Fruit fly (Drosophila melanogaster): ENCODE measurements around the gene Vha100-1.

Vha100-1 gene

dm6 chr3R:29130902-29131621 lies at the start of gene Vha100-1, which contains the start of gene dgt6 (continued):
- peak; percentile 35 for TF ChIP-seq ems (GFP tag; optimal IDR thresholded peaks at IDR 0.05)
- TF ChIP-seq klu (GFP tag; IDR thresholded peaks at IDR 0.05), result no peak
- no peak for TF ChIP-seq hth (optimal IDR thresholded peaks at IDR 0.05)
- no peak for TF ChIP-seq toy (GFP tag; IDR thresholded peaks at IDR 0.05)
- TF ChIP-seq kni (GFP tag; optimal IDR thresholded peaks at IDR 0.05), result no peak
- no peak for TF ChIP-seq Abd-B (GFP tag; optimal IDR thresholded peaks at IDR 0.05)
- TF ChIP-seq TFAM (GFP tag; optimal IDR thresholded peaks at IDR 0.05), result no peak
- TF ChIP-seq CG13296 (GFP tag; optimal IDR thresholded peaks at IDR 0.05), result no peak
- no peak for TF ChIP-seq kah (GFP tag; optimal IDR thresholded peaks at IDR 0.05)
- TF ChIP-seq unc-4 (GFP tag; IDR thresholded peaks at IDR 0.05; ENCODE audit: partially characterized antibody), result 0 out of 2 replicates have a peak, but pooled peaks have one; percentile 14
- no peak for TF ChIP-seq disco-r (GFP tag; optimal IDR thresholded peaks at IDR 0.05)
- no peak for TF ChIP-seq p53 (GFP tag; optimal IDR thresholded peaks at IDR 0.05)
- TF ChIP-seq CG6791 (GFP tag; IDR thresholded peaks at IDR 0.05; ENCODE audit: partially characterized antibody), result no peak
- 0 out of 3 replicates have a peak, but pooled peaks have one; percentile 28 for TF ChIP-seq CG34422 (GFP tag; IDR thresholded peaks at IDR 0.05)
- TF ChIP-seq cad (GFP tag; optimal IDR thresholded peaks at IDR 0.05), result no peak
- TF ChIP-seq GATAe (GFP tag; conservative IDR thresholded peaks at IDR 0.05), result no peak
- TF ChIP-seq sob (GFP tag; IDR thresholded peaks at IDR 0.05), result peak; percentile 21; the same call in 1 of the 2 replicates
- no peak for TF ChIP-seq br (optimal IDR thresholded peaks at IDR 0.05)
- no peak for TF ChIP-seq jing (GFP tag; optimal IDR thresholded peaks at IDR 0.05)
- peak; percentile 51 for TF ChIP-seq CG17802 (tag; optimal IDR thresholded peaks at IDR 0.05)
- no peak for TF ChIP-seq Asciz (GFP tag; optimal IDR thresholded peaks at IDR 0.05)
- TF ChIP-seq Poxn (GFP tag; IDR thresholded peaks at IDR 0.05), result no peak
- TF ChIP-seq sc (optimal IDR thresholded peaks at IDR 0.05), result no peak
- no peak for TF ChIP-seq sc (GFP tag; optimal IDR thresholded peaks at IDR 0.05)
- TF ChIP-seq knrl (GFP tag; IDR thresholded peaks at IDR 0.05; ENCODE audit: partially characterized antibody), result no peak; the same call in 2 of the 3 replicates
- TF ChIP-seq CG8478 (optimal IDR thresholded peaks at IDR 0.05), result no peak
- no peak for TF ChIP-seq CG43689 (GFP tag; IDR thresholded peaks at IDR 0.05)
- no peak for TF ChIP-seq CG17328 (GFP tag; IDR thresholded peaks at IDR 0.05)
- no peak for TF ChIP-seq cg (GFP tag; optimal IDR thresholded peaks at IDR 0.05)
- peak; percentile 70 for TF ChIP-seq CG30020 (tag; optimal IDR thresholded peaks at IDR 0.05)
- TF ChIP-seq gcm (GFP tag; optimal IDR thresholded peaks at IDR 0.05), result no peak
- TF ChIP-seq org-1 (GFP tag; optimal IDR thresholded peaks at IDR 0.05), result no peak
- no peak for TF ChIP-seq z (GFP tag; IDR thresholded peaks at IDR 0.05)
- TF ChIP-seq CG15601 (tag; optimal IDR thresholded peaks at IDR 0.05), result no peak
- TF ChIP-seq emc (GFP tag; optimal IDR thresholded peaks at IDR 0.05), result no peak
- TF ChIP-seq CG2199 (GFP tag; IDR thresholded peaks at IDR 0.05), result no peak
- TF ChIP-seq pzg (GFP tag; optimal IDR thresholded peaks at IDR 0.05), result peak; percentile 77
- no peak for TF ChIP-seq fd3F (GFP tag; optimal IDR thresholded peaks at IDR 0.05)
- no peak for TF ChIP-seq CG30431 (GFP tag; optimal IDR thresholded peaks at IDR 0.05)
- no peak for TF ChIP-seq Chrac-16 (GFP tag; optimal IDR thresholded peaks at IDR 0.05)
- peak; percentile 43; the same call in 1 of the 3 replicates for TF ChIP-seq Dbx (GFP tag; IDR thresholded peaks at IDR 0.05)
- no peak for TF ChIP-seq NFAT (GFP tag; IDR thresholded peaks at IDR 0.05)
- TF ChIP-seq usp (GFP tag; optimal IDR thresholded peaks at IDR 0.05), result no peak
- TF ChIP-seq CG5180 (GFP tag; optimal IDR thresholded peaks at IDR 0.05), result no peak
- TF ChIP-seq Usf (GFP tag; optimal IDR thresholded peaks at IDR 0.05), result no peak
- peak; percentile 53 for TF ChIP-seq CG2712 (tag; optimal IDR thresholded peaks at IDR 0.05)
- no peak for TF ChIP-seq ind (GFP tag; optimal IDR thresholded peaks at IDR 0.05)
- no peak for TF ChIP-seq CG6254 (GFP tag; optimal IDR thresholded peaks at IDR 0.05)
- TF ChIP-seq ro (GFP tag; IDR thresholded peaks at IDR 0.05), result no peak
- TF ChIP-seq CG3065 (GFP tag; optimal IDR thresholded peaks at IDR 0.05), result no peak
- no peak for TF ChIP-seq CG15269 (tag; optimal IDR thresholded peaks at IDR 0.05)
